Worm (Caenorhabditis elegans) whole organism, late embryonic: ENCODE measurements around the gene col-37.

ENCODE experiments used
- K09A11.1 ChIP-seq: sonication (generic microtip); optimal IDR thresholded peaks from 2 replicates; lab custom pipeline; 2017; ENCODE audit warnings: antibody characterized with exemption, mild to moderate bottlenecking, missing genetic modification characterization, missing compliant biosample characterization; ENCODE audit not compliant: insufficient read depth
- ceh-34 ChIP-seq: sonication (generic microtip); optimal IDR thresholded peaks from 2 replicates; lab custom pipeline; 2016; ENCODE audit warnings: mild to moderate bottlenecking, missing genetic modification characterization, missing compliant biosample characterization

DNA sequence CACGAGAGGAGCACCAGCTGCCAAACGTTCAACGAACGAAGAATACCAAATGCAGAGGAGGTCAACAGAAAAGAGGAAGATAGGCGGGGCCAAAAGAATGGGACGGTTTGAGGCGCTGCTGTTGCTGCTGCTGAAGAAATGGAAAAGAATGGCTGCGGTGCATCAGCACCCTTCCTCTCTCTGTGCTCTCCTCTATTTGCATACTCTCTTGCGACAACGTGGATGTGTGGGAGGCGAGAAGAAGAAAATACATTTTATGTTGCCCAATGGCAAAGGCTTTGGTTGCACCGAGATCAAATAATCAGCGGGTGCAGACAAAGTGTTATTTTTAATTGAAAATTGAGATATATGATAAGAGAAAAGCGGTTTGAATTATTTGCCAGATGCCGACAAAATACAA, 9.2 kb downstream of the col-37 start:
- no peak for TF ChIP-seq ceh-34 (tag; lab: Kevin White, UChicago)
- no peak for TF ChIP-seq K09A11.1 (tag; lab: Kevin White, UChicago)
